Worm (Caenorhabditis elegans) whole organism, L3 larva: ENCODE data around the gene epg-4.

Experiments
- ama-1 ChIP-seq: fragments of 150-350 bp; optimal IDR thresholded peaks from 2 replicates; lab custom pipeline; 2018
- egl-27 ChIP-seq: sonication (generic microtip); optimal IDR thresholded peaks from 4 replicates; lab custom pipeline; 2017; ENCODE audit warnings: missing biosample characterization, missing genetic modification reagents, missing genetic modification characterization
- fos-1 ChIP-seq: fragments of 150-350 bp; optimal IDR thresholded peaks from 2 replicates; lab custom pipeline; 2014; ENCODE audit warnings: missing biosample characterization, missing genetic modification characterization
- nhr-237 ChIP-seq: fragments of 150-350 bp; optimal IDR thresholded peaks from 2 replicates; lab custom pipeline; 2014; ENCODE audit warnings: missing biosample characterization, missing genetic modification characterization
- pha-4 ChIP-seq: fragments of 150-350 bp; optimal IDR thresholded peaks from 2 replicates; lab custom pipeline; 2014; ENCODE audit warnings: missing biosample characterization, missing genetic modification reagents, missing genetic modification characterization
- unc-62 ChIP-seq: fragments of 150-350 bp; sonication (generic microtip); optimal IDR thresholded peaks from 4 replicates; lab custom pipeline; 2014; ENCODE audit warnings: missing biosample characterization, missing genetic modification reagents, missing genetic modification characterization
- ztf-11 ChIP-seq: fragments of 150-350 bp; optimal IDR thresholded peaks from 2 replicates; lab custom pipeline; 2014; ENCODE audit warnings: missing biosample characterization, missing genetic modification characterization
- ztf-4 ChIP-seq: fragments of 150-350 bp; optimal IDR thresholded peaks from 2 replicates; lab custom pipeline; 2014; ENCODE audit warnings: missing biosample characterization, missing genetic modification characterization

- TF ChIP-seq egl-27 (tag; lab: Kevin White, UChicago): no peak
- TF ChIP-seq nhr-237 (tag; lab: Kevin White, UChicago): no peak
- TF ChIP-seq ztf-4 (tag; lab: Kevin White, UChicago): no peak
- peak; percentile 60 for TF ChIP-seq pha-4 (tag; lab: Kevin White, UChicago)
- no peak for TF ChIP-seq ama-1 (lab: Kevin White, UChicago)
- TF ChIP-seq fos-1 (tag; lab: Kevin White, UChicago): no peak
- TF ChIP-seq unc-62 (GFP tag; lab: Kevin White, UChicago): no peak
- no peak for TF ChIP-seq ztf-11
These were observed at the start of gene epg-4 for ce11 chrIII:7181822-7182221.
